Worm (Caenorhabditis elegans) whole organism, L3 larva: ENCODE data around the gene C05G5.1.

Experiments
- ZK546.5 ChIP-seq: sonication (generic microtip); optimal IDR thresholded peaks from 2 replicates; lab custom pipeline; 2017; ENCODE audit warnings: missing biosample characterization, missing genetic modification characterization
- aly-2 ChIP-seq: fragments of 150-350 bp; optimal IDR thresholded peaks from 2 replicates; lab custom pipeline; 2014; ENCODE audit warnings: missing biosample characterization, missing genetic modification characterization
- ama-1 ChIP-seq: fragments of 150-350 bp; optimal IDR thresholded peaks from 2 replicates; lab custom pipeline; 2018
- ceh-28 ChIP-seq: fragments of 150-350 bp; optimal IDR thresholded peaks from 2 replicates; lab custom pipeline; 2014; ENCODE audit warnings: missing biosample characterization, missing genetic modification reagents, missing genetic modification characterization
- ceh-82 ChIP-seq: fragments of 150-350 bp; optimal IDR thresholded peaks from 2 replicates; lab custom pipeline; 2014; ENCODE audit warnings: missing biosample characterization, missing genetic modification characterization
- ceh-9 ChIP-seq: sonication (generic microtip); optimal IDR thresholded peaks from 2 replicates; lab custom pipeline; 2018; ENCODE audit warnings: missing biosample characterization, missing genetic modification characterization
- egl-5 ChIP-seq: fragments of 150-350 bp; optimal IDR thresholded peaks from 2 replicates; lab custom pipeline; 2017; ENCODE audit warnings: missing biosample characterization, missing genetic modification reagents, missing genetic modification characterization, inconsistent platforms
- elt-1 ChIP-seq: fragments of 150-350 bp; optimal IDR thresholded peaks from 2 replicates; lab custom pipeline; 2014; ENCODE audit warnings: missing biosample characterization, missing genetic modification characterization
- elt-2 ChIP-seq: sonication (generic microtip); optimal IDR thresholded peaks from 2 replicates; lab custom pipeline; 2016; ENCODE audit warnings: missing genetic modification reagents, mild to moderate bottlenecking, missing genetic modification characterization, missing compliant biosample characterization
- fkh-10 ChIP-seq: sonication (generic microtip); optimal IDR thresholded peaks from 2 replicates; lab custom pipeline; 2017; ENCODE audit warnings: missing biosample characterization, missing genetic modification reagents, missing genetic modification characterization
- fkh-2 ChIP-seq: fragments of 150-350 bp; optimal IDR thresholded peaks from 2 replicates; lab custom pipeline; 2014; ENCODE audit warnings: missing biosample characterization, missing genetic modification reagents, missing genetic modification characterization
- fos-1 ChIP-seq: fragments of 150-350 bp; optimal IDR thresholded peaks from 2 replicates; lab custom pipeline; 2014; ENCODE audit warnings: missing biosample characterization, missing genetic modification characterization
- hmg-11 ChIP-seq: sonication (generic microtip); optimal IDR thresholded peaks from 2 replicates; lab custom pipeline; 2016; ENCODE audit warnings: missing genetic modification characterization, missing compliant biosample characterization
- jun-1 ChIP-seq: fragments of 150-350 bp; optimal IDR thresholded peaks from 2 replicates; lab custom pipeline; 2014; ENCODE audit warnings: missing biosample characterization, missing genetic modification reagents, missing genetic modification characterization
- lin-39 ChIP-seq: fragments of 150-350 bp; optimal IDR thresholded peaks from 2 replicates; lab custom pipeline; 2018; ENCODE audit warnings: missing biosample characterization, missing genetic modification reagents, missing genetic modification characterization
- lsy-12 ChIP-seq: sonication (generic microtip); optimal IDR thresholded peaks from 2 replicates; lab custom pipeline; 2016; ENCODE audit warnings: mild to moderate bottlenecking, missing genetic modification characterization, missing compliant biosample characterization
- mdl-1 ChIP-seq: fragments of 150-350 bp; optimal IDR thresholded peaks from 2 replicates; lab custom pipeline; 2014; ENCODE audit warnings: missing biosample characterization, missing genetic modification characterization
- mml-1 ChIP-seq: fragments of 150-350 bp; sonication (generic microtip); optimal IDR thresholded peaks from 3 replicates; lab custom pipeline; 2014; ENCODE audit warnings: missing biosample characterization, missing genetic modification characterization
- nhr-11 ChIP-seq: fragments of 150-350 bp; optimal IDR thresholded peaks from 2 replicates; lab custom pipeline; 2014; ENCODE audit warnings: missing biosample characterization, missing genetic modification characterization
- nhr-12 ChIP-seq: fragments of 150-350 bp; optimal IDR thresholded peaks from 2 replicates; lab custom pipeline; 2014; ENCODE audit warnings: missing biosample characterization, missing genetic modification characterization
- nhr-23 ChIP-seq: fragments of 150-350 bp; optimal IDR thresholded peaks from 2 replicates; lab custom pipeline; 2014; ENCODE audit warnings: missing biosample characterization, missing genetic modification reagents, missing genetic modification characterization
- nhr-237 ChIP-seq: fragments of 150-350 bp; optimal IDR thresholded peaks from 2 replicates; lab custom pipeline; 2014; ENCODE audit warnings: missing biosample characterization, missing genetic modification characterization
- nhr-67 ChIP-seq: fragments of 150-350 bp; optimal IDR thresholded peaks from 2 replicates; lab custom pipeline; 2014; ENCODE audit warnings: missing biosample characterization, missing genetic modification characterization
- nhr-76 ChIP-seq: fragments of 150-350 bp; sonication (generic microtip); optimal IDR thresholded peaks from 5 replicates; lab custom pipeline; 2014; ENCODE audit warnings: missing biosample characterization, missing genetic modification characterization
- nhr-77 ChIP-seq: fragments of 150-350 bp; optimal IDR thresholded peaks from 2 replicates; lab custom pipeline; 2014; ENCODE audit warnings: missing biosample characterization, missing genetic modification characterization
- pha-4 ChIP-seq: fragments of 150-350 bp; optimal IDR thresholded peaks from 2 replicates; lab custom pipeline; 2014; ENCODE audit warnings: missing biosample characterization, missing genetic modification reagents, missing genetic modification characterization
- pqm-1 ChIP-seq: fragments of 150-350 bp; optimal IDR thresholded peaks from 2 replicates; lab custom pipeline; 2017; ENCODE audit warnings: missing biosample characterization, missing genetic modification characterization, inconsistent platforms
- skn-1 ChIP-seq: fragments of 150-350 bp; optimal IDR thresholded peaks from 2 replicates; lab custom pipeline; 2014; ENCODE audit warnings: missing biosample characterization, missing genetic modification characterization
- snpc-4 ChIP-seq: fragments of 150-350 bp; optimal IDR thresholded peaks from 2 replicates; lab custom pipeline; 2014; ENCODE audit warnings: missing biosample characterization, missing genetic modification characterization
- tbx-2 ChIP-seq: sonication (generic microtip); optimal IDR thresholded peaks from 2 replicates; lab custom pipeline; 2016; ENCODE audit warnings: mild to moderate bottlenecking, missing genetic modification characterization, missing compliant biosample characterization
- unc-39 ChIP-seq: sonication (generic microtip); optimal IDR thresholded peaks from 4 replicates; lab custom pipeline; 2017; ENCODE audit warnings: missing biosample characterization, missing genetic modification characterization
- unc-62 ChIP-seq: fragments of 150-350 bp; sonication (generic microtip); optimal IDR thresholded peaks from 4 replicates; lab custom pipeline; 2014; ENCODE audit warnings: missing biosample characterization, missing genetic modification reagents, missing genetic modification characterization
- ztf-4 ChIP-seq: fragments of 150-350 bp; optimal IDR thresholded peaks from 2 replicates; lab custom pipeline; 2014; ENCODE audit warnings: missing biosample characterization, missing genetic modification characterization

Gene C05G5.1

DNA sequence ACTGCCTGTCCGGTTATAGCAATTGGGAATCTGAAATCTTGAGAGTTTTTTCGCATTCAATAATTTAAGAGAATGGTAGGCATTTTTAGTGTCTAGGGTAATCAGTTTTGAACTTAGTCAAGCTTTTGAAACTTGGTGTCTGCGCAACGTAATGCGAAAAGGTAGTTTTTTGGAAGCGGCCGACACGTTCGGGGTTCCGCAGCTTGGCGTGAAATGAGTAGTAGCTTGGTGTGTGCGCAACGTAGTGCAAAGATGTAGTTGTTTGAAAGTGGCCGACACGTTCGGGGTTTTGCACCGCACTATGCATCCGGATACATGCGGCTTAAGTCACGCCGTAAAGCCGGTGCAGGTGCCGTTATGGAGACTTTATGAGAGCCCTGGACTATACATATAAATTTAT lies 3.7 kb downstream of the C05G5.1 start:
- TF ChIP-seq ceh-28 (tag; lab: Kevin White, UChicago) (no peak), nhr-23 (no peak), mml-1 (no peak), nhr-237 (no peak), mdl-1 (tag; lab: Kevin White, UChicago) (no peak), elt-2 (tag; lab: Kevin White, UChicago) (no peak), hmg-11 (tag; lab: Kevin White, UChicago) (no peak)

ce11 chrX:14731828-14732331 lies 8.0 kb downstream of the C05G5.1 start, which contains the start of gene F33C8.4:
TSS of gene F33C8.4 (plus strand) at chrX:14732281.
- no peak for TF ChIP-seq nhr-11 (tag; lab: Kevin White, UChicago)
- no peak for TF ChIP-seq aly-2 (tag; lab: Kevin White, UChicago)
- no peak for TF ChIP-seq mml-1
- TF ChIP-seq ceh-82 (tag; lab: Kevin White, UChicago), result no peak
- TF ChIP-seq pha-4 (tag; lab: Kevin White, UChicago), result no peak
- no peak for TF ChIP-seq nhr-67 (tag; lab: Kevin White, UChicago)
- no peak for TF ChIP-seq nhr-237
- TF ChIP-seq, all 47 proteins: peak for 0

ce11 chrX:14729319-14729718 lies 10.6 kb downstream of the C05G5.1 start, which contains the start of gene tsp-8:
TSS of gene tsp-8 (minus strand) at chrX:14729503.
- no peak for TF ChIP-seq tbx-2
- TF ChIP-seq pqm-1 (tag; lab: Kevin White, UChicago), result no peak
- TF ChIP-seq nhr-237, result no peak
- no peak for TF ChIP-seq pha-4 (tag; lab: Kevin White, UChicago)
- TF ChIP-seq ztf-4 (tag; lab: Kevin White, UChicago), result no peak
- no peak for TF ChIP-seq skn-1 (tag; lab: Kevin White, UChicago)
- TF ChIP-seq unc-39, result no peak
- TF ChIP-seq elt-1 (tag; lab: Kevin White, UChicago), result no peak
- no peak for TF ChIP-seq nhr-77 (tag; lab: Kevin White, UChicago)
- no peak for TF ChIP-seq nhr-11 (tag; lab: Kevin White, UChicago)
- no peak for TF ChIP-seq jun-1 (tag; lab: Kevin White, UChicago)
- TF ChIP-seq ama-1 (lab: Kevin White, UChicago), result no peak
- TF ChIP-seq fkh-2 (tag; lab: Kevin White, UChicago), result no peak
- no peak for TF ChIP-seq hmg-11 (tag; lab: Kevin White, UChicago)
- no peak for TF ChIP-seq ceh-28 (tag; lab: Kevin White, UChicago)
- TF ChIP-seq egl-5 (tag; lab: Kevin White, UChicago), result no peak
- TF ChIP-seq ceh-9 (tag; lab: Kevin White, UChicago), result no peak

DNA sequence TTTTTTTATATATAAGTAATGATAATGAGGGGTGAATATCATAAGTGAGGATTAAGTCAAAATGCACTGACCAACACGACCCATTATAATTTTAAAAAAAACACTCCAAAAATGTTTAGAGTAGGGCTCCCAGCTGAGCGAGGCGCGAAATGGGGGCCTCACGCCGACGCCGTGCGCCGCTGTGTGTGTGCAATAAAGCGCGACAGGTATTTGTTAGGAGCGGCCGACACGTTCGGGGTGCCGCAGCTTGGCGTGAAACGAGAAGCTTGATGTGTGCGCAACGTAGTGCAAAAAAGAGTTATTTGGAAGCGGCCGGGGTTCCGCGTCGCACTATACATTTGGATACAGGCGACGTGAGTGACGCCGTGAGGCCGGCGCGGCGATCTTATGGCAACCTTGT lies 15.0 kb downstream of the C05G5.1 start:
- no peak for TF ChIP-seq hmg-11 (tag; lab: Kevin White, UChicago)
- no peak for TF ChIP-seq aly-2 (tag; lab: Kevin White, UChicago)
- no peak for TF ChIP-seq ZK546.5 (tag; lab: Kevin White, UChicago)
- no peak for TF ChIP-seq nhr-237
- TF ChIP-seq lin-39, result no peak
- TF ChIP-seq ceh-9 (tag; lab: Kevin White, UChicago), result no peak
- TF ChIP-seq lsy-12, result no peak
- no peak for TF ChIP-seq mdl-1 (tag; lab: Kevin White, UChicago)
- no peak for TF ChIP-seq fkh-10 (GFP tag; lab: Kevin White, UChicago)
- TF ChIP-seq fos-1 (tag; lab: Kevin White, UChicago), result no peak
- TF ChIP-seq unc-62, result no peak

DNA sequence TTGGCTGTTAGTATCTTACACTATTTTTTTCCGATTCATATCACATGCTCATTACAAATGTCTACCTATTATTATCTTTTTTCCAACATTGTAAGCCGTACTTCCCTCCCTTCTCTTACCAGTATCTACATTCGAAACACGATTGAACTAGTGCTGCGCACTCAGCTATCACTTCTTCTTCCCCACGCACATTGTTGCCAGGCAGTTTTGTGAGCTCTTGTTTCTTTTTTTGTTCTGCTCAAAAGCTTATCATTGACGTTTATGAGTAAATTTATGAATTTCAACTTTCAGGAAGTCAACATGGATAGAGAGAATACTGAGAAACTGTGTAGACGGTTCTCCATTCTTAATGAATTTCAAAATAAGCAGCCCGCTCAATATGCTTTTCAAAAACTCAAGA lies 18.8 kb downstream of the C05G5.1 start, which contains the start of gene F33C8.2:
TSS of gene F33C8.2 (plus strand) at position 301 of the 400 bp plus-strand sequence.
- TF ChIP-seq jun-1 (tag; lab: Kevin White, UChicago) (no peak), nhr-12 (tag; lab: Kevin White, UChicago) (no peak), ama-1 (lab: Kevin White, UChicago) (no peak)
- TF ChIP-seq, all 47 proteins: peak for 0

DNA sequence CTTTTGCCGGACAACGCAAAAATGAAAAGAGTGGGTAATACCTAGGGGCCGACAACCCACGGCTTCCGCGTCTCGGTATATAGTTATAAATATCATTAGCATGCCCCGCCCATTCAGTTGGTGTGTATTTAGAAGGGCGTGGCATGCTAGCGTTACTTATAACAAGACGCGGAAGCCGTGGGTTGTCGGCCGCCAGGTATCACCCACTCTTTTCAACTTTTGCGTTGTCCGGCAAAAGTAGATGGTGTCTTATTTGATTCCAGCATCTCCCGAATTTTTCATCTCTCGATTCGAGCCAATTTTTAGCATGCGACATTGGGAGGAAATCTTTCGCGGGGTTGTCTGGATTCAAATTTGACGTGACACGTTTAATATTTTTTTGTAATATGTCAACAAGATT lies 22.1 kb downstream of the C05G5.1 start:
- TF ChIP-seq nhr-76 (tag; lab: Kevin White, UChicago), result no peak
- TF ChIP-seq fkh-10 (GFP tag; lab: Kevin White, UChicago), result no peak
- TF ChIP-seq fos-1 (tag; lab: Kevin White, UChicago), result no peak
- TF ChIP-seq unc-39, result no peak
- TF ChIP-seq snpc-4, result no peak
- no peak for TF ChIP-seq nhr-23
- TF ChIP-seq ZK546.5 (tag; lab: Kevin White, UChicago), result no peak
- TF ChIP-seq lin-39, result no peak
- TF ChIP-seq ama-1 (lab: Kevin White, UChicago), result no peak
- TF ChIP-seq, all 47 proteins: peak for 0
